Worm (Caenorhabditis elegans) whole organism, young adult: ENCODE results near the gene csn-6.

Experiments used
- B0261.1 ChIP-seq: sonication (generic microtip); optimal IDR thresholded peaks from 2 replicates; lab custom pipeline; 2016; ENCODE audit warnings: mild to moderate bottlenecking, missing genetic modification characterization, moderate library complexity, missing compliant biosample characterization
- B0336.3 ChIP-seq: fragments of 200-800 bp; sonication (Bioruptor generic); IDR thresholded peaks from 2 replicates; pipeline ENCODE4 v1.3.6; 2022; ENCODE audit warnings: missing genetic modification characterization, missing compliant biosample characterization
- F10E7.11 ChIP-seq: sonication (generic microtip); optimal IDR thresholded peaks from 2 replicates; lab custom pipeline; 2017; ENCODE audit warnings: mild to moderate bottlenecking, missing genetic modification characterization, moderate library complexity, missing compliant biosample characterization
- F37B4.10 ChIP-seq: fragments of 200-800 bp; sonication (Bioruptor generic); IDR thresholded peaks from 2 replicates; pipeline ENCODE4 v1.3.6; 2022; ENCODE audit warnings: missing genetic modification characterization, missing compliant biosample characterization
- F39B2.1 ChIP-seq: fragments of 200-800 bp; sonication (Bioruptor generic); IDR thresholded peaks from 2 replicates; pipeline ENCODE4 v1.3.6; 2022; ENCODE audit warnings: missing genetic modification reagents, missing genetic modification characterization, missing compliant biosample characterization
- F49E8.2 ChIP-seq: sonication (generic microtip); optimal IDR thresholded peaks from 3 replicates; lab custom pipeline; 2017; ENCODE audit warnings: missing genetic modification characterization, mild to moderate bottlenecking, missing compliant biosample characterization, antibody characterized with exemption, moderate library complexity; ENCODE audit not compliant: insufficient read depth
- F55B11.4 ChIP-seq: sonication (generic microtip); optimal IDR thresholded peaks from 2 replicates; lab custom pipeline; 2016; ENCODE audit warnings: missing compliant biosample characterization, missing genetic modification characterization, borderline replicate concordance; ENCODE audit not compliant: insufficient read depth
- K12H6.12 ChIP-seq: fragments of 200-800 bp; sonication (Bioruptor generic); optimal IDR thresholded peaks from 2 replicates; lab custom pipeline; 2018; ENCODE audit warnings: mild to moderate bottlenecking, missing genetic modification characterization, missing compliant biosample characterization
- Y53F4B.3 ChIP-seq: fragments of 200-800 bp; sonication (Bioruptor generic); IDR thresholded peaks from 2 replicates; pipeline ENCODE4 v1.3.6; 2022; ENCODE audit warnings: missing genetic modification reagents, missing genetic modification characterization, missing compliant biosample characterization
- Y53G8AR.9 ChIP-seq: fragments of 200-800 bp; sonication (Bioruptor generic); conservative IDR thresholded peaks from 2 replicates; pipeline ENCODE4 v1.3.6; 2022; ENCODE audit warnings: missing genetic modification reagents, missing genetic modification characterization, missing compliant biosample characterization
- Y56A3A.18 ChIP-seq: fragments of 200-800 bp; sonication (Bioruptor generic); IDR thresholded peaks from 2 replicates; pipeline ENCODE4 v1.3.6; 2022; ENCODE audit warnings: missing genetic modification reagents, missing genetic modification characterization, missing compliant biosample characterization
- Y67H2A.10 ChIP-seq: fragments of 200-800 bp; sonication (Bioruptor generic); conservative IDR thresholded peaks from 2 replicates; pipeline ENCODE4 v1.3.6; 2022; ENCODE audit warnings: missing genetic modification reagents, missing genetic modification characterization, missing compliant biosample characterization
- ZK185.1 ChIP-seq: sonication (generic microtip); optimal IDR thresholded peaks from 2 replicates; lab custom pipeline; 2016; ENCODE audit warnings: mild to moderate bottlenecking, missing genetic modification characterization, missing compliant biosample characterization; ENCODE audit not compliant: poor library complexity, severe bottlenecking
- akir-1 ChIP-seq: fragments of 200-800 bp; sonication (Bioruptor generic); optimal IDR thresholded peaks from 2 replicates; lab custom pipeline; 2018; ENCODE audit warnings: mild to moderate bottlenecking, missing genetic modification characterization, moderate library complexity, missing compliant biosample characterization
- aptf-3 ChIP-seq: fragments of 200-800 bp; sonication (Bioruptor generic); IDR thresholded peaks from 2 replicates; pipeline ENCODE4 v1.3.6; 2022; ENCODE audit warnings: missing genetic modification characterization, missing compliant biosample characterization
- attf-5 ChIP-seq: fragments of 200-800 bp; sonication (Bioruptor generic); optimal IDR thresholded peaks from 2 replicates; lab custom pipeline; 2018; ENCODE audit warnings: mild to moderate bottlenecking, missing genetic modification characterization, missing compliant biosample characterization
- ccch-3 ChIP-seq: fragments of 200-800 bp; sonication (Bioruptor generic); optimal IDR thresholded peaks from 2 replicates; lab custom pipeline; 2018; ENCODE audit warnings: mild to moderate bottlenecking, missing genetic modification characterization, missing compliant biosample characterization
- ceh-27 ChIP-seq: fragments of 200-800 bp; sonication (Bioruptor generic); optimal IDR thresholded peaks from 2 replicates; lab custom pipeline; 2018; ENCODE audit warnings: mild to moderate bottlenecking, missing genetic modification characterization, moderate library complexity, missing compliant biosample characterization
- ceh-79 ChIP-seq: sonication (generic microtip); optimal IDR thresholded peaks from 2 replicates; lab custom pipeline; 2017; ENCODE audit warnings: mild to moderate bottlenecking, missing genetic modification characterization, missing compliant biosample characterization
- ceh-91 ChIP-seq: fragments of 200-800 bp; sonication (Bioruptor generic); IDR thresholded peaks from 2 replicates; pipeline ENCODE4 v1.3.6; 2022; ENCODE audit warnings: missing genetic modification reagents, missing genetic modification characterization, missing compliant biosample characterization
- die-1 ChIP-seq: sonication (generic microtip); optimal IDR thresholded peaks from 2 replicates; lab custom pipeline; 2016; ENCODE audit warnings: missing genotype, mild to moderate bottlenecking, missing genetic modification characterization, missing compliant biosample characterization
- dpff-1 ChIP-seq: sonication (generic microtip); optimal IDR thresholded peaks from 2 replicates; lab custom pipeline; 2017; ENCODE audit warnings: mild to moderate bottlenecking, missing genetic modification characterization, missing compliant biosample characterization
- dpl-1 ChIP-seq: fragments of 150-350 bp; optimal IDR thresholded peaks from 2 replicates; lab custom pipeline; 2014; ENCODE audit warnings: missing biosample characterization, missing genetic modification reagents, missing genetic modification characterization
- fkh-3 ChIP-seq: sonication (generic microtip); optimal IDR thresholded peaks from 2 replicates; lab custom pipeline; 2016; ENCODE audit warnings: mild to moderate bottlenecking, missing genetic modification characterization, missing compliant biosample characterization
- hlh-12 ChIP-seq: sonication (generic microtip); optimal IDR thresholded peaks from 2 replicates; lab custom pipeline; 2016; ENCODE audit warnings: missing genetic modification characterization, missing compliant biosample characterization
- let-607 ChIP-seq, 2 experiments: fragments of 200-800 bp in 1 of 2; sonication (Bioruptor generic) in 1 of 2; sonication (generic microtip) in 1 of 2; optimal IDR thresholded peaks; 2 replicates each; lab custom pipeline; 2016 to 2018; ENCODE audit warnings: mild to moderate bottlenecking in 2 of 2, missing compliant biosample characterization in 2 of 2, missing genetic modification characterization in 2 of 2, moderate library complexity in 2 of 2, missing genotype in 1 of 2
- lin-26 ChIP-seq: fragments of 200-800 bp; sonication (Bioruptor generic); IDR thresholded peaks from 2 replicates; pipeline ENCODE4 v1.3.6; 2022; ENCODE audit warnings: missing genetic modification reagents, missing genetic modification characterization, missing compliant biosample characterization
- lsy-27 ChIP-seq: sonication (generic microtip); optimal IDR thresholded peaks from 2 replicates; lab custom pipeline; 2017; ENCODE audit warnings: missing genetic modification characterization, mild to moderate bottlenecking, missing compliant biosample characterization, antibody characterized with exemption, missing genotype, borderline replicate concordance; ENCODE audit not compliant: insufficient read depth
- madf-10 ChIP-seq: sonication (generic microtip); optimal IDR thresholded peaks from 2 replicates; lab custom pipeline; 2016; ENCODE audit warnings: mild to moderate bottlenecking, missing genetic modification characterization, missing compliant biosample characterization
- madf-3 ChIP-seq: fragments of 200-800 bp; sonication (Bioruptor generic); IDR thresholded peaks from 2 replicates; pipeline ENCODE4 v1.3.6; 2022; ENCODE audit warnings: missing genetic modification reagents, missing genetic modification characterization, missing compliant biosample characterization
- madf-6 ChIP-seq: fragments of 200-800 bp; sonication (Bioruptor generic); IDR thresholded peaks from 2 replicates; pipeline ENCODE4 v1.3.6; 2022; ENCODE audit warnings: missing genetic modification reagents, missing genetic modification characterization, missing compliant biosample characterization
- mcd-1 ChIP-seq: fragments of 200-800 bp; sonication (Bioruptor generic); IDR thresholded peaks from 2 replicates; pipeline ENCODE4 v1.3.6; 2022; ENCODE audit warnings: missing genetic modification reagents, missing genetic modification characterization, missing compliant biosample characterization
- mel-28 ChIP-seq: sonication (generic microtip); optimal IDR thresholded peaks from 2 replicates; lab custom pipeline; 2016; ENCODE audit warnings: borderline replicate concordance, mild to moderate bottlenecking, missing genetic modification characterization, missing compliant biosample characterization
- nhr-80 ChIP-seq: sonication (generic microtip); optimal IDR thresholded peaks from 2 replicates; lab custom pipeline; 2016; ENCODE audit warnings: missing genetic modification characterization, missing compliant biosample characterization
- nhr-90 ChIP-seq: sonication (generic microtip); optimal IDR thresholded peaks from 2 replicates; lab custom pipeline; 2016; ENCODE audit warnings: missing genotype, mild to moderate bottlenecking, missing genetic modification characterization, missing compliant biosample characterization
- pbrm-1 ChIP-seq: fragments of 200-800 bp; sonication (Bioruptor generic); IDR thresholded peaks from 2 replicates; pipeline ENCODE4 v1.3.6; 2022; ENCODE audit warnings: missing genetic modification reagents, missing genetic modification characterization, missing compliant biosample characterization
- rec-8 ChIP-seq, 2 experiments: sonication (generic microtip); optimal IDR thresholded peaks; 2 replicates each; lab custom pipeline; 2016; ENCODE audit warnings: mild to moderate bottlenecking in 2 of 2, missing genetic modification characterization in 2 of 2, missing genetic modification reagents in 2 of 2, missing genotype in 2 of 2, missing biosample characterization in 1 of 2, missing compliant biosample characterization in 1 of 2, moderate library complexity in 1 of 2
- repo-1 ChIP-seq: sonication (generic microtip); optimal IDR thresholded peaks from 2 replicates; lab custom pipeline; 2017; ENCODE audit warnings: mild to moderate bottlenecking, missing genetic modification characterization, missing compliant biosample characterization
- sea-2 ChIP-seq: fragments of 200-800 bp; sonication (Bioruptor generic); IDR thresholded peaks from 2 replicates; pipeline ENCODE4 v1.3.6; 2022; ENCODE audit warnings: missing genetic modification characterization, missing compliant biosample characterization
- snpc-3.4 ChIP-seq: sonication (generic microtip); optimal IDR thresholded peaks from 2 replicates; lab custom pipeline; 2017; ENCODE audit warnings: missing genetic modification characterization, mild to moderate bottlenecking, missing compliant biosample characterization, antibody characterized with exemption, moderate library complexity, missing genotype, missing genetic modification reagents
- snpc-4 ChIP-seq, 5 experiments: fragments of 150-350 bp in 1 of 5; sonication (generic microtip) in 4 of 5; optimal IDR thresholded peaks; 2 replicates each; lab custom pipeline; 2014 to 2018; ENCODE audit warnings: missing genetic modification characterization in 5 of 5, missing biosample characterization in 3 of 5, antibody characterized with exemption in 2 of 5, mild to moderate bottlenecking in 2 of 5, missing compliant biosample characterization in 2 of 5, missing genotype in 2 of 5, moderate library complexity in 2 of 5, missing genetic modification reagents in 1 of 5
- tbx-9 ChIP-seq: sonication (generic microtip); optimal IDR thresholded peaks from 2 replicates; lab custom pipeline; 2016; ENCODE audit warnings: borderline replicate concordance, missing genetic modification characterization, inconsistent platforms, missing compliant biosample characterization
- unc-62 ChIP-seq: fragments of 150-350 bp; optimal IDR thresholded peaks from 2 replicates; lab custom pipeline; 2014; ENCODE audit warnings: missing biosample characterization, missing genetic modification reagents, missing genetic modification characterization
- zfh-2 ChIP-seq: fragments of 200-800 bp; sonication (Bioruptor generic); conservative IDR thresholded peaks from 2 replicates; pipeline ENCODE4 v1.3.6; 2022; ENCODE audit warnings: missing genetic modification reagents, missing genetic modification characterization, missing compliant biosample characterization
- ztf-18 ChIP-seq: sonication (generic microtip); optimal IDR thresholded peaks from 2 replicates; lab custom pipeline; 2016; ENCODE audit warnings: missing genotype, mild to moderate bottlenecking, missing genetic modification characterization, missing compliant biosample characterization
- ztf-22 ChIP-seq: fragments of 200-800 bp; sonication (Bioruptor generic); optimal IDR thresholded peaks from 2 replicates; lab custom pipeline; 2018; ENCODE audit warnings: mild to moderate bottlenecking, missing genetic modification characterization, moderate library complexity, missing compliant biosample characterization

Gene csn-6

ce11 chrIV:13315344-13315743, 14.7 kb downstream of the csn-6 start, which contains the start of gene fat-1:
Gene fat-1, plus strand, starts transcription at chrIV:13315644.
- TF ChIP-seq madf-3 (GFP tag; lab: Robert Waterston, UW): no peak
- no peak for TF ChIP-seq lsy-27
- TF ChIP-seq madf-6 (GFP tag; lab: Robert Waterston, UW): peak; percentile 9; the same call in 1 of the 2 replicates
- no peak for TF ChIP-seq F10E7.11
- TF ChIP-seq mcd-1 (GFP tag; lab: Robert Waterston, UW): 0 out of 2 replicates have a peak, but pooled peaks have one; percentile 16

- TF ChIP-seq fkh-3 (tag; lab: Kevin White, UChicago): no peak
- TF ChIP-seq die-1: peak; percentile 48
- no peak for TF ChIP-seq akir-1
- TF ChIP-seq nhr-90 (tag; lab: Kevin White, UChicago): peak; percentile 51
- no peak for TF ChIP-seq ZK185.1 (tag; lab: Kevin White, UChicago)
- TF ChIP-seq ztf-22 (GFP tag; lab: Kevin White, UChicago): peak; percentile 46
- TF ChIP-seq Y56A3A.18: 0 out of 2 replicates have a peak, but pooled peaks have one; percentile 56
- TF ChIP-seq ceh-27 (GFP tag; lab: Kevin White, UChicago): no peak
- TF ChIP-seq repo-1 (tag; lab: Kevin White, UChicago): peak; percentile 85
- no peak for TF ChIP-seq aptf-3 (GFP tag; lab: Robert Waterston, UW)
- TF ChIP-seq mel-28 (tag; lab: Kevin White, UChicago): no peak
- no peak for TF ChIP-seq snpc-3.4 (tag; lab: Kevin White, UChicago)
- no peak for TF ChIP-seq ceh-79 (tag; lab: Kevin White, UChicago)
- TF ChIP-seq Y53G8AR.9: peak; percentile 91
- TF ChIP-seq ccch-3 (GFP tag; lab: Kevin White, UChicago): no peak
- TF ChIP-seq dpff-1 (tag; lab: Kevin White, UChicago): no peak
- no peak for TF ChIP-seq K12H6.12 (tag; lab: Kevin White, UChicago)
- TF ChIP-seq B0336.3 (GFP tag; lab: Robert Waterston, UW): peak; percentile 80
- no peak for TF ChIP-seq zfh-2
- TF ChIP-seq nhr-80 (tag; lab: Kevin White, UChicago): peak; percentile 92
- TF ChIP-seq F37B4.10: no peak
- no peak for TF ChIP-seq sea-2
- TF ChIP-seq tbx-9 (tag; lab: Kevin White, UChicago): peak; percentile 74
- TF ChIP-seq snpc-4 (GFP tag; optimal IDR thresholded peaks at IDR 0.05; lab: Kevin White, UChicago): no peak
- TF ChIP-seq snpc-4 (tag; optimal IDR thresholded peaks at IDR 0.05; lab: Kevin White, UChicago): peak in 2 of 4 experiments; percentile 5 to 53
- TF ChIP-seq attf-5: peak; percentile 25
- TF ChIP-seq B0261.1 (tag; lab: Kevin White, UChicago): no peak
- no peak for TF ChIP-seq Y53F4B.3
- TF ChIP-seq pbrm-1: peak; percentile 70
- TF ChIP-seq lin-26 (GFP tag; lab: Robert Waterston, UW): peak; percentile 65; the same call in 1 of the 2 replicates
- no peak for TF ChIP-seq ztf-18 (tag; lab: Kevin White, UChicago)
- TF ChIP-seq F49E8.2 (tag; lab: Kevin White, UChicago): no peak
- no peak for TF ChIP-seq Y67H2A.10 (GFP tag; lab: Robert Waterston, UW)
- peak in 1 of 2 experiments; percentile 54 for TF ChIP-seq let-607 (tag; optimal IDR thresholded peaks at IDR 0.05; lab: Kevin White, UChicago)
- TF ChIP-seq ceh-91 (GFP tag; lab: Robert Waterston, UW): no peak
- peak; percentile 63 for TF ChIP-seq madf-10
- TF ChIP-seq hlh-12 (tag; lab: Kevin White, UChicago): no peak
- TF ChIP-seq rec-8 (tag; optimal IDR thresholded peaks at IDR 0.05; lab: Kevin White, UChicago): no peak
- TF ChIP-seq unc-62: no peak
- TF ChIP-seq F39B2.1 (GFP tag; lab: Robert Waterston, UW): no peak
- no peak for TF ChIP-seq dpl-1 (GFP tag; lab: Kevin White, UChicago)
- no peak for TF ChIP-seq F55B11.4 (tag; lab: Kevin White, UChicago)
- TF ChIP-seq F10E7.11: no peak
These were observed 18.1 kb downstream of the csn-6 start for ce11 chrIV:13318773-13319172.
